Fruit fly (Drosophila melanogaster) Kc167 (cell line): ENCODE results near the gene ppk17.

Experiments
- Myc ChIP-seq: fragments of >200 bp; optimal IDR thresholded peaks from 2 replicates; lab custom pipeline; 2017; ENCODE audit warnings: missing external identifiers
- Sin3A ChIP-seq: fragments of >200 bp; optimal IDR thresholded peaks from 2 replicates; lab custom pipeline; 2018; ENCODE audit warnings: missing external identifiers
- h ChIP-seq: fragments of >200 bp; optimal IDR thresholded peaks from 3 replicates; lab custom pipeline; 2018; ENCODE audit warnings: missing external identifiers
- insv ChIP-seq: fragments of >200 bp; optimal IDR thresholded peaks from 3 replicates; lab custom pipeline; 2018; ENCODE audit warnings: missing external identifiers
- psq ChIP-seq: fragments of >200 bp; optimal IDR thresholded peaks from 2 replicates; lab custom pipeline; 2017; ENCODE audit warnings: missing external identifiers
- ttk ChIP-seq: sonication (Bioruptor generic); optimal IDR thresholded peaks from 2 replicates; lab custom pipeline; 2017; ENCODE audit warnings: missing external identifiers

The ppk17 gene

DNA sequence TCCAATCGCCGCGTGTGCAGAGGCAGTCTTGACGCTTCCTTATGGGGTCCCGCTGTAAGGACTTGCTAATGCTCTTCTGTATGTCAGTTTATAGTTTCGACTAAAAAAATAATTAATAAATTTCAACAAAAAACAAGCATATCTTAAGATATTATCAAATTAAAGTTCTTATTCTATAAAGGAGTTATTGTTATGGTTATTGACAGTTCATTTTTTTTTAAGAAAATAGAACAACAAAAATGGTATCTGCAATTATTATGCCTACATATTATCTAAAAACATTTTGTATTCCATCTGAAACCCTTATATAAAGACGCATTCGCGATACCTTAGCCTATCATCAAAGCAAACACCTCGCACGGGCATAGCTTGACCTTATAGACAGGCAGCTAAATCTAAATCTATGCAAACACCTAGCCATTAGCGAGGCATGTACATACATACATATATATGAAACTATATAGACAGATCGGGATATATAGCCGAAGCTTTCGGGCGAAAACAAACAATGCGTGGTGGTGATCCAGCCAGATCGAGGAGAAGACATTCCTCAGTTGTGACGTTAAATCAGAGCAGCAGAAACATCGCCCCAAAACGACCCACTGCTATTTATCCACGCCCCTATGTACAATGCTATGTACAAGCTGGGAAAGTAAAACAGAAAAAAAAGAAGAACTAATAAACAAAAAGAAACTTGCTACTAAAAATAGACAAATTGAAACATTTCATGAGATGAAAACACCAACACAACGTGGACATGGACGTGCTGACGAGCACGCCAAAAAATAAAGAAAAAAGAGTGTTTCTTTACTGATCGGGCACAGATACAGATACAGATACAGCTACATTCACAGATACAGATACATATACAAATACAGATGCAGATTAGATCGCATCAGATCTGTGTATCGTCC is at the start of gene ppk17:
Gene ppk17 (minus strand): TSS at position 51 of the 914 bp plus-strand sequence.
- TF ChIP-seq Sin3A (lab: Kevin White, UChicago) (no peak), ttk (no peak), Myc (lab: Kevin White, UChicago) (no peak), psq (no peak), h (lab: Kevin White, UChicago) (no peak), insv (lab: Kevin White, UChicago) (no peak)

DNA sequence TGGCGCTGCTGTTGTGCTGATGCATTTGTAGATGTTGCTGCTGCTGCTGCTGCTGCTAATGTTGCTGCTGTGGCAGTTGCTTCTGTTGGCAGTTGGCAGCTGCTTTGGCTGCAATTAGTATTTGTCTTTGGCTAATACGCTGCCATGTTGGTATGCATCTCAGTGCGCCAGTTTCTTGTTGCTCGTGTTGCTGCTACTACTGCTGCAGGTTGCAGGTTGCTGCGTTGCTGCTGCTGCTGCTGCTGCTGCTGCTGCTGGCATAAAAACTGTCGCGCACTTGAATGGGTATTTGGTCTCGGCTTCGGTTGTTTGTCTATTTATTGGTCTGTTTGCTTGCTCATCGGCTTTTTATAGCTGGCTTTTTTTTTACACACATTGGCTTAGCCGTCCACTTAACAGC is 48.4 kb upstream of the ppk17 start:
- TF ChIP-seq psq, result no peak
- TF ChIP-seq ttk, result no peak
- no peak for TF ChIP-seq Myc (lab: Kevin White, UChicago)
- TF ChIP-seq insv (lab: Kevin White, UChicago), result no peak

DNA sequence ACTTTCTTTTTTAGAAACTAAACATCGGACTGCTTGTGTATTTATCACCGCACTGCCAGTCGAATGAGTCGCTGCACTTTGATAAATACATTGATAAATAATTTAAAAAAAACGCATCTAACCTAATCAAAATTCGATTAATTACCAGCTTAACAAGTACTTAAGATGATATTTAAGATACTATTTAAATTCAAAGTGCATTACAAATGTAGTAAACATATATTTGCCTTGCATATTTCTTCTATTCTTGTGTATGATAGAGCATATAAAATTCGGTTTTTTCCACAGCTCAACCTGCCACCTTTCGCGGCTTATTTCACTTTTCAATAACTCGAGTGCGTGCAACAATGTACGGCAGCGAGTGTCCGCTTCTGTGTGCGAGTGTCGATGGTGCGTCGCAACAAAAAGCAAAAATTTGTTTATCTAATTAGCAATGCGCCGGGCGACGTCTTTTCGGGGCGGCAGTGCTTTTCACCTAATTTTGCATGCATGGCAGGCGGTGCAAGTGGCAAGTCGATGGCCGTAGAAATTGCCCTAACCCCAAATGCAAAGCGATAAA is 44.1 kb upstream of the ppk17 start, which contains the start of gene CG13272:
Gene CG13272 (plus strand): TSS at position 509 of the 559 bp plus-strand sequence.
- no peak for TF ChIP-seq ttk
- no peak for TF ChIP-seq psq
- TF ChIP-seq Myc (lab: Kevin White, UChicago), result no peak
- TF ChIP-seq h (lab: Kevin White, UChicago), result no peak
- TF ChIP-seq Sin3A (lab: Kevin White, UChicago), result no peak
- TF ChIP-seq insv (lab: Kevin White, UChicago), result no peak

DNA sequence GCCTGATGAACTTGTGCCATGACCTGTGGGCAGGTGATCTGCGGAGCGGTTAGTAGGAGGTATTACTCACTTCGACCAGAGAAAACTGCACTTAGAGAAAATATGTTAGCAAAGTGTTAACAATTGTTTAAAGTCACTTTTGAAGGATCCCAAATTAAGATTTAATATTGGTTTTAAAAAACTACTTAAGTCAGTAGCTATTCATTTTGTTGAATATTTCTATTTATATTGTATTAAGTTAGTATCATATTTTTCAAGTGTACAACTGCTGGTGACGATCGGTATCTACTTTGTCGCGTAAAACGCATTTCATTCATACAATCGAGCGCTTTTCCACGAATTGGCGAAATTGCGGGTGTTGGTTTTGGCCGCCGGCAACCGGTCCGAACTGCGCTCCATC is 43.3 kb upstream of the ppk17 start:
- TF ChIP-seq ttk, result no peak
- TF ChIP-seq Myc (lab: Kevin White, UChicago), result no peak
- no peak for TF ChIP-seq insv (lab: Kevin White, UChicago)
- TF ChIP-seq psq, result no peak
- TF ChIP-seq Sin3A (lab: Kevin White, UChicago), result no peak
- TF ChIP-seq h (lab: Kevin White, UChicago), result no peak

DNA sequence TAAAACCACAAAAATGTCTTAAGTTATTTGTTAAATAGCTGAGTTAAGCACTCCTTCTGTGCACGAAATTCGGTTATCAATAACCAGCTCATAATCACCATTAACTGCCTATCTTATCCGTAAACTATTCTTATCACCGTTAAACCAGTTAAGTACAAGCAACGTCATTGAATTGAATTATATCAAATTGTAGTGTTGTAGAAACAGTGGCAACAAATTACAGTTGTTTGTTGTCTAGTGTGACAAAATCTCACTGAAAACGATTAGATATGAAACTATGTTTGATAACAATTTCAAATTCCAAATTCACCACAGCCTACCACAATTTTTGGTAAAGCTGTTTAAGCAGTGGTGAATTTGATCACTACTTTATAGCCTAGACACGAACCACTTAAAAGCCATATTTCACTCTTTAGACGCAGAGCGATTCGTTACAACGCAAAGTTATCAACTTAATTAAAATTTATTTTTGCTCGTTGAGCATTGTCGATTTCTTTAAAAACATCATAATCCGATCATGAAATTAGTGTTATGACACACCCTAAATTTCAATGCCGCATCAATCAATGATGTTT is 41.3 kb upstream of the ppk17 start:
- no peak for TF ChIP-seq Myc (lab: Kevin White, UChicago)
- no peak for TF ChIP-seq ttk

- TF ChIP-seq Myc (lab: Kevin White, UChicago), result no peak
- TF ChIP-seq psq, result no peak
- no peak for TF ChIP-seq ttk
- TF ChIP-seq insv (lab: Kevin White, UChicago), result no peak
- TF ChIP-seq Sin3A (lab: Kevin White, UChicago), result no peak
- no peak for TF ChIP-seq h (lab: Kevin White, UChicago)
Measured at dm6 chr2L:16799496-16799895, 39.1 kb upstream of the ppk17 start.

DNA sequence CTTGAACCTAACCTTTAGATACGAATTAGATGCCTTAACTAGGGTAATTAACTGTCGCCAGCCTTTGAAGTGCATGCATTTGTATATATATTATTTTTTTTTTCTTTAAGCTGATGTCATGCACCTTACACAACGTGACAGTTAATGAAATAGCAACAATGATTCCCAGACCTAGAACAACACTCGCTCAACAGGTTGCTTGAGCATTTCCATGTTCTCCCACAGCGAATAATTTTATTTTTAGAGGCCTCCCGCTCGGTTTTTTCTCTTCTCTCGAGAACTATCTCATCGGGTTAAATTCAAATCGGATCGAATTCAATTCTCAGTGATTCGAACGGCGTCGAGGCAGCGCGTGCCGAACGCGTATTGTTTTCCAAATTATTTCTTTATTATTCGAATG is 38.4 kb upstream of the ppk17 start, which contains the start of gene Ugt37D1:
Gene Ugt37D1 (plus strand): TSS at position 321 of the 400 bp plus-strand sequence.
- no peak for TF ChIP-seq Myc (lab: Kevin White, UChicago)
- no peak for TF ChIP-seq ttk
- TF ChIP-seq psq, result no peak
- TF ChIP-seq Sin3A (lab: Kevin White, UChicago), result no peak
- no peak for TF ChIP-seq h (lab: Kevin White, UChicago)

- TF ChIP-seq Myc (lab: Kevin White, UChicago) (no peak), insv (lab: Kevin White, UChicago) (no peak), Sin3A (lab: Kevin White, UChicago) (no peak), ttk (no peak), psq (no peak), h (lab: Kevin White, UChicago) (no peak)
Measured at dm6 chr2L:16796104-16796645, 35.8 kb upstream of the ppk17 start, which contains the start of gene Ugt37E1. Ugt37E1 (plus strand) TSS chr2L:16796595.

- TF ChIP-seq ttk (no peak), psq (no peak), insv (lab: Kevin White, UChicago) (no peak), Sin3A (lab: Kevin White, UChicago) (no peak), h (lab: Kevin White, UChicago) (no peak), Myc (lab: Kevin White, UChicago) (no peak)
Measured at dm6 chr2L:16793970-16794369, 33.6 kb upstream of the ppk17 start, which contains the start of gene Ugt37C2. Ugt37C2 (plus strand) TSS chr2L:16794211.

- TF ChIP-seq insv (lab: Kevin White, UChicago), result no peak
- TF ChIP-seq h (lab: Kevin White, UChicago), result no peak
- TF ChIP-seq ttk, result no peak
Measured at dm6 chr2L:16791345-16791744, 31.0 kb upstream of the ppk17 start, which contains the start of gene CG17928. CG17928 (plus strand) TSS chr2L:16791568.

dm6 chr2L:16790671-16791270 is 30.4 kb upstream of the ppk17 start, which contains the start of gene Cyt-b5-r:
Cyt-b5-r (minus strand) TSS chr2L:16790721.
- TF ChIP-seq psq, result no peak
- no peak for TF ChIP-seq Sin3A (lab: Kevin White, UChicago)
- no peak for TF ChIP-seq h (lab: Kevin White, UChicago)
- no peak for TF ChIP-seq Myc (lab: Kevin White, UChicago)
- no peak for TF ChIP-seq insv (lab: Kevin White, UChicago)
- no peak for TF ChIP-seq ttk
